Fruit fly (Drosophila melanogaster): Measurements from ENCODE around the gene Nepl20.

DNA sequence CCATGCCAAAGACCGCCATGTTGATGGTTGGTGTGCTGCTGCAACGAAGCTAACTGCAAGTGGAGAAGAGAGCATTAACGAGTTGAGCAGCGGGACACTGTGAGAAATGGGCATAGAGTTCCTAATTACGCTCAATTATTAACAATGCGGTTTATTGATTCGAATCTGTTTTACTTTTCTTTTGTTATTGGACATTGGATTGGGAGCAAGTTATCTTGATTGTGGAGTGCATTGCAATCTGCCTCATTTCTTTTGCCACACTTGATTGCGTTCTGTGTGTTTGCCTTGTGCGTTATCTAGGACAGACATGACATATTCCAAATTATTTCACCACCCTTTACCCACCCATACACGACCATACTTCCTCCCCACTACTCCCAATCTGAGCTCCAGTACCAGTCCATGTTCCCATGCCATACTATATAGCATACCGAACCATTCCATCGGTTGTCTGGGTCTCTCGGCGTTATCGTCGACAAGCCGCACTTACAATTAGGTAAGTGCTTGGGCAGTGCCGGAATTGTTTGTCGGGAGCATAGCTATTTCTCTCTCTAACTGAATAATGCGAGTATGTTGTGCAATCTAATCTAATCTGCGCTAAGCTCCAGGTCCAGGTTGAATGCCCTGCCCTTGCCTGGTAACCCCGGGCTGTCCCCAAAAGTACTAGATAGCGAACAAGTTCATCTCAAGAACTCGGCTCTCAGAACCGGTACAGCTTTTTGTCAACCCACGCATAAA is 23.1 kb upstream of the Nepl20 start:
- TF ChIP-seq insv (optimal IDR thresholded peaks at IDR 0.05) (no peak), ttk (optimal IDR thresholded peaks at IDR 0.05) (no peak)
